Worm (Caenorhabditis elegans): ENCODE data around the gene C39D10.11.

C39D10.11 gene

ce11 chrX:7902976-7903375 lies at the start of gene C39D10.11:
TSS of gene C39D10.11 (plus strand) at chrX:7903276.
- TF ChIP-seq F52B5.7 (tag; optimal IDR thresholded peaks at IDR 0.05): no peak
- no peak for TF ChIP-seq let-607 (tag; optimal IDR thresholded peaks at IDR 0.05)
- TF ChIP-seq egl-44 (GFP tag; IDR thresholded peaks at IDR 0.05): no peak
- no peak for TF ChIP-seq Y53F4B.3 (GFP tag; IDR thresholded peaks at IDR 0.05)
- TF ChIP-seq atf-7 (tag; optimal IDR thresholded peaks at IDR 0.05): no peak
- no peak for TF ChIP-seq nhr-120 (GFP tag; IDR thresholded peaks at IDR 0.05)

- TF ChIP-seq ceh-79 (tag; optimal IDR thresholded peaks at IDR 0.05) (no peak), snpc-4 (GFP tag; optimal IDR thresholded peaks at IDR 0.05) (no peak), snpc-4 (tag; optimal IDR thresholded peaks at IDR 0.05) (no peak), F37B4.10 (GFP tag; IDR thresholded peaks at IDR 0.05) (no peak), nhr-80 (tag; optimal IDR thresholded peaks at IDR 0.05) (peak; percentile 34)
Measured at ce11 chrX:7866493-7866892, 36.6 kb upstream of the C39D10.11 start.

- TF ChIP-seq nhr-27 (tag; optimal IDR thresholded peaks at IDR 0.05): no peak
- no peak for TF ChIP-seq madf-3 (GFP tag; IDR thresholded peaks at IDR 0.05)
- TF ChIP-seq rpc-1 (optimal IDR thresholded peaks at IDR 0.05): no peak
- no peak for TF ChIP-seq rpc-1 (tag; optimal IDR thresholded peaks at IDR 0.05)
- TF ChIP-seq B0019.2 (GFP tag; conservative IDR thresholded peaks at IDR 0.05): no peak
- TF ChIP-seq atf-7 (tag; optimal IDR thresholded peaks at IDR 0.05): no peak
- TF ChIP-seq zim-3 (tag; optimal IDR thresholded peaks at IDR 0.05): no peak
- no peak for TF ChIP-seq mcd-1 (GFP tag; IDR thresholded peaks at IDR 0.05)
- no peak for TF ChIP-seq attf-5 (GFP tag; optimal IDR thresholded peaks at IDR 0.05)
- no peak for TF ChIP-seq lsl-1 (GFP tag; optimal IDR thresholded peaks at IDR 0.05)
Measured at ce11 chrX:7867307-7867706, 35.8 kb upstream of the C39D10.11 start.

ce11 chrX:7873350-7873749 lies 29.7 kb upstream of the C39D10.11 start:
- TF ChIP-seq hmg-1.2 (GFP tag; IDR thresholded peaks at IDR 0.05) (no peak), snpc-1.3 (tag; optimal IDR thresholded peaks at IDR 0.05; ENCODE audit: insufficient read depth) (no peak), nfya-1 (tag; optimal IDR thresholded peaks at IDR 0.05; ENCODE audit: borderline replicate concordance, insufficient read depth) (no peak), ceh-100 (GFP tag; IDR thresholded peaks at IDR 0.05) (no peak), egl-18 (GFP tag; IDR thresholded peaks at IDR 0.05) (no peak), dpl-1 (GFP tag; optimal IDR thresholded peaks at IDR 0.05) (no peak), F49E8.2 (tag; optimal IDR thresholded peaks at IDR 0.05; ENCODE audit: insufficient read depth) (no peak), lin-40 (tag; optimal IDR thresholded peaks at IDR 0.05) (no peak), ztf-3 (GFP tag; optimal IDR thresholded peaks at IDR 0.05) (no peak), rpc-1 (optimal IDR thresholded peaks at IDR 0.05) (no peak), rpc-1 (tag; optimal IDR thresholded peaks at IDR 0.05) (no peak), bed-2 (GFP tag; IDR thresholded peaks at IDR 0.05) (no peak), atf-7 (tag; optimal IDR thresholded peaks at IDR 0.05) (no peak), cebp-2 (GFP tag; IDR thresholded peaks at IDR 0.05) (no peak)

ce11 chrX:7875854-7876253 lies 27.2 kb upstream of the C39D10.11 start, which contains the start of gene cca-1:
TSS of gene cca-1 (minus strand) at chrX:7875954.
- TF ChIP-seq Y56A3A.18 (GFP tag; IDR thresholded peaks at IDR 0.05) (no peak), B0261.1 (tag; optimal IDR thresholded peaks at IDR 0.05) (no peak), nfya-1 (tag; optimal IDR thresholded peaks at IDR 0.05; ENCODE audit: borderline replicate concordance, insufficient read depth) (no peak), snpc-3.4 (tag; optimal IDR thresholded peaks at IDR 0.05) (no peak), ztf-28 (GFP tag; IDR thresholded peaks at IDR 0.05) (no peak), tbp1 (GFP tag; optimal IDR thresholded peaks at IDR 0.05) (no peak), ztf-18 (tag; optimal IDR thresholded peaks at IDR 0.05) (no peak), hlh-26 (GFP tag; conservative IDR thresholded peaks at IDR 0.05) (no peak), nfya-2 (GFP tag; IDR thresholded peaks at IDR 0.05) (no peak), dpff-1 (tag; optimal IDR thresholded peaks at IDR 0.05) (no peak), mcd-1 (GFP tag; IDR thresholded peaks at IDR 0.05) (no peak), nhr-80 (tag; optimal IDR thresholded peaks at IDR 0.05) (no peak), F55B11.4 (tag; optimal IDR thresholded peaks at IDR 0.05; ENCODE audit: borderline replicate concordance, insufficient read depth) (no peak), ceh-27 (GFP tag; optimal IDR thresholded peaks at IDR 0.05) (no peak), sdz-38 (tag; optimal IDR thresholded peaks at IDR 0.05) (no peak)

All from whole organism, young adult.